Worm (Caenorhabditis elegans) whole organism, L2 larva: ENCODE results near the gene nrps-1.

Experiments
- R02D3.7 ChIP-seq: fragments of 150-350 bp; optimal IDR thresholded peaks from 2 replicates; lab custom pipeline; 2014; ENCODE audit warnings: missing biosample characterization, missing genetic modification characterization
- ceh-82 ChIP-seq: fragments of 150-350 bp; optimal IDR thresholded peaks from 2 replicates; lab custom pipeline; 2014; ENCODE audit warnings: missing biosample characterization, missing genetic modification characterization
- egl-27 ChIP-seq: sonication (generic microtip); optimal IDR thresholded peaks from 3 replicates; lab custom pipeline; 2017; ENCODE audit warnings: missing biosample characterization, missing genetic modification reagents, missing genetic modification characterization
- lin-39 ChIP-seq: fragments of 150-350 bp; optimal IDR thresholded peaks from 2 replicates; lab custom pipeline; 2014; ENCODE audit warnings: missing biosample characterization, missing genetic modification reagents, missing genetic modification characterization
- snpc-4 ChIP-seq: fragments of 150-350 bp; optimal IDR thresholded peaks from 2 replicates; lab custom pipeline; 2014; ENCODE audit warnings: missing biosample characterization, missing genetic modification characterization

- no peak for TF ChIP-seq egl-27
- no peak for TF ChIP-seq snpc-4
- no peak for TF ChIP-seq ceh-82 (tag; lab: Kevin White, UChicago)
- no peak for TF ChIP-seq R02D3.7 (tag; lab: Kevin White, UChicago)
- TF ChIP-seq lin-39: no peak
These were observed 20.2 kb downstream of the nrps-1 start for ce11 chrIII:11554701-11555111.
